Fruit fly (Drosophila melanogaster): Measurements from ENCODE around the gene APC7.

Gene APC7

DNA sequence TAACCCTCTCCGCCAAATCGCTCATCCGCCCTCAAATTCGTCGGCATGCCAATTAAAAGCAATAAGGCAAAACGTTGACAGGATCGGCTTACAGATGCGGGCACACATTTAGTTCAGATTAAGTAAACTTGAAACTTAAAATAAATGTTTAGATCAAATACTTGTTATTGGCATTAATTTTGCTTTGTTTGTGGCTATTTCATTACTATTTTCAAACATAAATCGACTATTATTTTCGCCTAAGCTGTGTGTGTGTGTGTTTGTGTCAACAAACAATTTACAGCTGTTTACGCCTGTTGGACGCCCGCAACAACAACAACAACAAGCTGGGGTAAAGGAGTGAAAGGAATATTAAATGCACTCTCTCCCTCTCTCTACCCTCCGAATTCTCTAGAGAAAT, 4.3 kb downstream of the APC7 start (continued):
- TF ChIP-seq CG10543 (GFP tag; optimal IDR thresholded peaks at IDR 0.05) (no peak), pb (GFP tag; optimal IDR thresholded peaks at IDR 0.05) (no peak), hkb (optimal IDR thresholded peaks at IDR 0.05) (no peak), hkb (GFP tag; IDR thresholded peaks at IDR 0.05) (no peak), dpn (GFP tag; optimal IDR thresholded peaks at IDR 0.05) (peak in 1 of 2 experiments; percentile 7), CG17328 (GFP tag; IDR thresholded peaks at IDR 0.05) (0 out of 2 replicates have a peak, but pooled peaks have one; percentile 27), dm (GFP tag; optimal IDR thresholded peaks at IDR 0.05) (no peak), CG16863 (GFP tag; optimal IDR thresholded peaks at IDR 0.05) (no peak), MESR4 (GFP tag; optimal IDR thresholded peaks at IDR 0.05) (no peak), HLH4C (GFP tag; IDR thresholded peaks at IDR 0.05; ENCODE audit: partially characterized antibody) (no peak), Lhr (GFP tag; optimal IDR thresholded peaks at IDR 0.05) (no peak), Xrp1 (GFP tag; IDR thresholded peaks at IDR 0.05) (peak; percentile 52; the same call in 1 of the 2 replicates), gem (tag; optimal IDR thresholded peaks at IDR 0.05) (peak; percentile 24), her (GFP tag; optimal IDR thresholded peaks at IDR 0.05) (no peak), dysf (GFP tag; IDR thresholded peaks at IDR 0.05) (0 out of 3 replicates have a peak, but pooled peaks have one; percentile 21), slbo (GFP tag; IDR thresholded peaks at IDR 0.05) (0 out of 2 replicates have a peak, but pooled peaks have one; percentile 23), emc (GFP tag; optimal IDR thresholded peaks at IDR 0.05) (no peak), Lpt (GFP tag; optimal IDR thresholded peaks at IDR 0.05) (no peak), Myb (GFP tag; optimal IDR thresholded peaks at IDR 0.05) (no peak), CG11695 (GFP tag; IDR thresholded peaks at IDR 0.05) (peak; percentile 56), vvl (GFP tag; IDR thresholded peaks at IDR 0.05) (0 out of 2 replicates have a peak, but pooled peaks have one; percentile 36), CG11696 (GFP tag; IDR thresholded peaks at IDR 0.05) (peak; percentile 80), prd (optimal IDR thresholded peaks at IDR 0.05) (no peak), prd (GFP tag; IDR thresholded peaks at IDR 0.05) (peak; percentile 53; the same call in 1 of the 3 replicates)

DNA sequence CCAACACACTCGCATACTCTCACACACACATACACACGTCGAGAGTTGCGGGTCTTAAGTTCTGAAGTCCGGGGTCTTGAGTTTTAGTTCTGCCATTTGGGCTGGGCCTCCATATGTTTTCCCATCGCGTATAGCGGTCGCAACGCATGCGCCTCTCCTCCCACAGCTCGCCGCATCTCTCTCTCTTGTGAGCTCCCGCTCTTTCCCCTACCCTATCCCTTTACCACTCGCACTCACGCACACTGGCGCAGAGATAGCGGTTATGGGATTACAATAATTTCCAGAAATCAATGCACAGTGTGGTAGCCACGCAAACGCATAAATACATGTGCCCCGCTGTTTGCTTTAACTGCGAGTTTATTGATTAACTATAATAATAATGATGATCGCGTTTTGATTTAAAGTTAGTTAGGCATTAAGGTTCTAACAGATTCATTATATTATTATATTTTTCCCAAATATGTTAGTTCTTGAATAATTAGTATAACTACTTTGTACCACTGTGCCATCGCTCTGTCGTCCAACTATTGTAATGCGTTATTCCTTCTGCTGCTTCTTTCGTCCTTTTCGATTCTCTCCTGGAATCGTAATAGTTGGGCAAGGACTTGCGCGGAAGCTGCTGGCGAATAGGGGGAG, 4.9 kb downstream of the APC7 start:
- peak; percentile 74 for TF ChIP-seq CG13123 (GFP tag; optimal IDR thresholded peaks at IDR 0.05)
- peak; percentile 91 for TF ChIP-seq tgo (GFP tag; IDR thresholded peaks at IDR 0.05)
- peak; percentile 75 for TF ChIP-seq lbe (GFP tag; optimal IDR thresholded peaks at IDR 0.05)
- TF ChIP-seq CG12391 (tag; optimal IDR thresholded peaks at IDR 0.05) = peak; percentile 94
- TF ChIP-seq Opbp (GFP tag; IDR thresholded peaks at IDR 0.05; ENCODE audit: partially characterized antibody) = no peak
- TF ChIP-seq vfl (GFP tag; optimal IDR thresholded peaks at IDR 0.05) = peak; percentile 87
- peak; percentile 57; the same call in 1 of the 2 replicates for TF ChIP-seq dimm (GFP tag; IDR thresholded peaks at IDR 0.05)
- peak; percentile 75 for TF ChIP-seq ap (GFP tag; IDR thresholded peaks at IDR 0.05)
- peak; percentile 87 for TF ChIP-seq fd3F (GFP tag; optimal IDR thresholded peaks at IDR 0.05)
- peak; percentile 94 for TF ChIP-seq Sox100B (GFP tag; optimal IDR thresholded peaks at IDR 0.05)
- peak; percentile 94 for TF ChIP-seq CG10979 (tag; optimal IDR thresholded peaks at IDR 0.05)
- peak; percentile 53 for TF ChIP-seq en (GFP tag; optimal IDR thresholded peaks at IDR 0.05)
- TF ChIP-seq her (GFP tag; optimal IDR thresholded peaks at IDR 0.05) = peak; percentile 57
- peak; percentile 90 for TF ChIP-seq onecut (GFP tag; IDR thresholded peaks at IDR 0.05)
- peak; percentile 62; the same call in 1 of the 2 replicates for TF ChIP-seq Lim3 (GFP tag; IDR thresholded peaks at IDR 0.05)
- TF ChIP-seq CG2202 (tag; optimal IDR thresholded peaks at IDR 0.05) = peak; percentile 85
- peak; percentile 93 for TF ChIP-seq cwo (GFP tag; optimal IDR thresholded peaks at IDR 0.05)
- peak; percentile 58 for TF ChIP-seq knrl (GFP tag; IDR thresholded peaks at IDR 0.05; ENCODE audit: partially characterized antibody)
- TF ChIP-seq Dek (tag; optimal IDR thresholded peaks at IDR 0.05) = peak; percentile 89
- TF ChIP-seq CG10267 (tag; optimal IDR thresholded peaks at IDR 0.05) = peak; percentile 88
- TF ChIP-seq Sox102F (GFP tag; optimal IDR thresholded peaks at IDR 0.05) = peak; percentile 91
- TF ChIP-seq Gsc (GFP tag; IDR thresholded peaks at IDR 0.05) = peak; percentile 80
- peak; percentile 79 for TF ChIP-seq gro (GFP tag; optimal IDR thresholded peaks at IDR 0.05)
- peak; percentile 6 for TF ChIP-seq pzg (GFP tag; optimal IDR thresholded peaks at IDR 0.05)
- TF ChIP-seq CG17829 (tag; optimal IDR thresholded peaks at IDR 0.05) = peak; percentile 95
- TF ChIP-seq ham (GFP tag; IDR thresholded peaks at IDR 0.05) = 0 out of 2 replicates have a peak, but pooled peaks have one; percentile 20
- peak; percentile 80; the same call in 2 of the 3 replicates for TF ChIP-seq CG3726 (GFP tag; IDR thresholded peaks at IDR 0.05)
- peak; percentile 80 for TF ChIP-seq CG5245 (GFP tag; optimal IDR thresholded peaks at IDR 0.05)

Data from whole organism, embryonic.